Worm (Caenorhabditis elegans) whole organism, L4 larva: Measurements from ENCODE around the gene F26G1.9.

Experiments
- D1046.2 ChIP-seq: fragments of 200-800 bp; sonication (Bioruptor generic); IDR thresholded peaks from 2 replicates; pipeline ENCODE4 v1.3.6; 2022; ENCODE audit warnings: missing genetic modification characterization, missing compliant biosample characterization
- F49E8.2 ChIP-seq: sonication (generic microtip); optimal IDR thresholded peaks from 2 replicates; lab custom pipeline; 2016; ENCODE audit warnings: missing compliant biosample characterization, mild to moderate bottlenecking, missing genetic modification characterization, borderline replicate concordance
- R02D3.7 ChIP-seq: fragments of 150-350 bp; sonication (generic microtip); optimal IDR thresholded peaks from 3 replicates; lab custom pipeline; 2014; ENCODE audit warnings: missing biosample characterization, missing genetic modification characterization
- T20F7.1 ChIP-seq: fragments of 200-800 bp; sonication (Bioruptor generic); optimal IDR thresholded peaks from 2 replicates; lab custom pipeline; 2018; ENCODE audit warnings: mild to moderate bottlenecking, missing genetic modification characterization, missing compliant biosample characterization
- Y105C5A.15 ChIP-seq: fragments of 200-800 bp; sonication (Bioruptor generic); IDR thresholded peaks from 2 replicates; pipeline ENCODE4 v1.3.6; 2022; ENCODE audit warnings: missing genetic modification characterization, missing compliant biosample characterization
- Y48G9A.11 ChIP-seq: fragments of 200-800 bp; sonication (Bioruptor generic); IDR thresholded peaks from 2 replicates; pipeline ENCODE4 v1.3.6; 2022; ENCODE audit warnings: missing genetic modification reagents, missing genetic modification characterization, missing compliant biosample characterization
- Y5F2A.4 ChIP-seq: fragments of 200-800 bp; sonication (Bioruptor generic); optimal IDR thresholded peaks from 2 replicates; lab custom pipeline; 2018; ENCODE audit warnings: mild to moderate bottlenecking, missing genetic modification characterization, missing compliant biosample characterization
- Y75B8A.6 ChIP-seq: fragments of 200-800 bp; sonication (Bioruptor generic); IDR thresholded peaks from 2 replicates; pipeline ENCODE4 v1.3.6; 2022; ENCODE audit warnings: missing genetic modification reagents, missing genetic modification characterization, missing compliant biosample characterization
- ZK337.2 ChIP-seq: fragments of 200-800 bp; sonication (Bioruptor generic); IDR thresholded peaks from 2 replicates; pipeline ENCODE4 v1.3.6; 2022; ENCODE audit warnings: missing genetic modification reagents, missing genetic modification characterization, missing compliant biosample characterization
- aha-1 ChIP-seq: fragments of 150-350 bp; peaks from one replicate; lab custom pipeline; 2014; ENCODE audit warnings: missing biosample characterization, missing genetic modification characterization
- ama-1 ChIP-seq: fragments of 150-350 bp; optimal IDR thresholded peaks from 2 replicates; lab custom pipeline; 2014; ENCODE audit warnings: inconsistent platforms, mixed read lengths
- arid-1 ChIP-seq: fragments of 200-800 bp; sonication (Bioruptor generic); conservative IDR thresholded peaks from 2 replicates; pipeline ENCODE4 v1.3.6; 2022; ENCODE audit warnings: missing genetic modification reagents, missing genetic modification characterization, missing compliant biosample characterization
- dmd-6 ChIP-seq: fragments of 200-800 bp; sonication (Bioruptor generic); IDR thresholded peaks from 2 replicates; pipeline ENCODE4 v1.3.6; 2022; ENCODE audit warnings: missing genetic modification reagents, missing genetic modification characterization, missing compliant biosample characterization
- dve-1 ChIP-seq: sonication (generic microtip); optimal IDR thresholded peaks from 2 replicates; lab custom pipeline; 2017; ENCODE audit warnings: antibody characterized with exemption, mild to moderate bottlenecking, missing genetic modification characterization, missing compliant biosample characterization; ENCODE audit not compliant: insufficient read depth
- egl-43 ChIP-seq: fragments of 200-800 bp; sonication (Bioruptor generic); IDR thresholded peaks from 2 replicates; pipeline ENCODE4 v1.3.6; 2022; ENCODE audit warnings: missing genetic modification reagents, missing genetic modification characterization, missing compliant biosample characterization
- hlh-11 ChIP-seq: fragments of 200-800 bp; sonication (Bioruptor generic); optimal IDR thresholded peaks from 2 replicates; lab custom pipeline; 2018; ENCODE audit warnings: mild to moderate bottlenecking, missing genetic modification characterization, missing compliant biosample characterization
- hlh-30 ChIP-seq: sonication (generic microtip); optimal IDR thresholded peaks from 2 replicates; lab custom pipeline; 2017; ENCODE audit warnings: antibody characterized with exemption, mild to moderate bottlenecking, missing genetic modification characterization, missing compliant biosample characterization; ENCODE audit not compliant: insufficient read depth
- lim-7 ChIP-seq: fragments of 200-800 bp; sonication (Bioruptor generic); IDR thresholded peaks from 2 replicates; pipeline ENCODE4 v1.3.6; 2022; ENCODE audit warnings: missing genetic modification characterization, missing compliant biosample characterization
- lin-1 ChIP-seq: fragments of 200-800 bp; sonication (Bioruptor generic); IDR thresholded peaks from 2 replicates; pipeline ENCODE4 v1.3.6; 2022; ENCODE audit warnings: missing genetic modification reagents, missing genetic modification characterization, missing compliant biosample characterization
- lin-13 ChIP-seq: fragments of 150-350 bp; optimal IDR thresholded peaks from 2 replicates; lab custom pipeline; 2014; ENCODE audit warnings: missing biosample characterization, missing genetic modification reagents, missing genetic modification characterization
- lin-39 ChIP-seq: fragments of 150-350 bp; optimal IDR thresholded peaks from 2 replicates; lab custom pipeline; 2014; ENCODE audit warnings: missing biosample characterization, missing genetic modification reagents, missing genetic modification characterization
- lir-3 ChIP-seq: sonication (generic microtip); optimal IDR thresholded peaks from 2 replicates; lab custom pipeline; 2016; ENCODE audit warnings: mild to moderate bottlenecking, missing genetic modification characterization, missing compliant biosample characterization
- lsy-2 ChIP-seq, 2 experiments: fragments of 150-350 bp in 1 of 2; sonication (generic microtip) in 1 of 2; optimal IDR thresholded peaks; 2 replicates each; lab custom pipeline; 2014 to 2017; ENCODE audit warnings: missing biosample characterization in 2 of 2, missing genetic modification characterization in 2 of 2
- mes-2 ChIP-seq: sonication (generic microtip); optimal IDR thresholded peaks from 2 replicates; lab custom pipeline; 2016; ENCODE audit warnings: missing genotype, mild to moderate bottlenecking, missing genetic modification characterization, missing compliant biosample characterization; ENCODE audit not compliant: poor library complexity, severe bottlenecking
- nhr-10 ChIP-seq: fragments of 150-350 bp; optimal IDR thresholded peaks from 2 replicates; lab custom pipeline; 2014; ENCODE audit warnings: missing biosample characterization, missing genetic modification characterization
- nhr-102 ChIP-seq: sonication (generic microtip); optimal IDR thresholded peaks from 2 replicates; lab custom pipeline; 2016; ENCODE audit warnings: mild to moderate bottlenecking, missing genetic modification characterization, moderate library complexity, missing compliant biosample characterization
- nhr-11 ChIP-seq: fragments of 150-350 bp; optimal IDR thresholded peaks from 2 replicates; lab custom pipeline; 2014; ENCODE audit warnings: missing biosample characterization, missing genetic modification characterization
- nhr-25 ChIP-seq: sonication (generic microtip); optimal IDR thresholded peaks from 2 replicates; lab custom pipeline; 2017; ENCODE audit warnings: missing genetic modification characterization, mild to moderate bottlenecking, missing compliant biosample characterization, antibody characterized with exemption, moderate library complexity, borderline replicate concordance; ENCODE audit not compliant: insufficient read depth
- nhr-41 ChIP-seq: fragments of 200-800 bp; sonication (Bioruptor generic); IDR thresholded peaks from 2 replicates; pipeline ENCODE4 v1.3.6; 2022; ENCODE audit warnings: missing genetic modification reagents, missing genetic modification characterization, missing compliant biosample characterization
- nhr-6 ChIP-seq: fragments of 150-350 bp; optimal IDR thresholded peaks from 2 replicates; lab custom pipeline; 2014; ENCODE audit warnings: missing biosample characterization, missing genetic modification characterization
- nhr-76 ChIP-seq: fragments of 150-350 bp; optimal IDR thresholded peaks from 2 replicates; lab custom pipeline; 2014; ENCODE audit warnings: missing biosample characterization, missing genetic modification characterization
- nhr-77 ChIP-seq: fragments of 150-350 bp; optimal IDR thresholded peaks from 2 replicates; lab custom pipeline; 2014; ENCODE audit warnings: missing biosample characterization, missing genetic modification characterization
- php-3 ChIP-seq: fragments of 200-800 bp; sonication (Bioruptor generic); IDR thresholded peaks from 2 replicates; pipeline ENCODE4 v1.3.6; 2022; ENCODE audit warnings: missing genetic modification reagents, missing genetic modification characterization, missing compliant biosample characterization
- rbr-2 ChIP-seq: sonication (generic microtip); optimal IDR thresholded peaks from 2 replicates; lab custom pipeline; 2016; ENCODE audit warnings: missing genotype, missing genetic modification characterization, missing compliant biosample characterization
- set-16 ChIP-seq: fragments of 200-800 bp; sonication (Bioruptor generic); IDR thresholded peaks from 2 replicates; pipeline ENCODE4 v1.3.6; 2022; ENCODE audit warnings: missing genetic modification reagents, missing genetic modification characterization, missing compliant biosample characterization
- snpc-4 ChIP-seq: fragments of 150-350 bp; optimal IDR thresholded peaks from 2 replicates; lab custom pipeline; 2014; ENCODE audit warnings: missing biosample characterization, missing genetic modification characterization
- spr-1 ChIP-seq: sonication (generic microtip); optimal IDR thresholded peaks from 2 replicates; lab custom pipeline; 2016; ENCODE audit warnings: mild to moderate bottlenecking, missing genetic modification characterization, missing compliant biosample characterization
- spr-3 ChIP-seq: fragments of 200-800 bp; sonication (Bioruptor generic); optimal IDR thresholded peaks from 2 replicates; lab custom pipeline; 2018; ENCODE audit warnings: mild to moderate bottlenecking, missing genetic modification characterization, missing compliant biosample characterization
- tag-97 ChIP-seq: fragments of 200-800 bp; sonication (Bioruptor generic); IDR thresholded peaks from 2 replicates; pipeline ENCODE4 v1.3.6; 2022; ENCODE audit warnings: missing genetic modification characterization, missing compliant biosample characterization
- unc-62 ChIP-seq, 3 experiments: fragments of 150-350 bp in 1 of 3; sonication (generic microtip); optimal IDR thresholded peaks in 2 of 3; peaks in 1 of 3; 1 replicate in 1 of 3; 2 replicates in 2 of 3; lab custom pipeline; 2014 to 2017; ENCODE audit warnings: missing biosample characterization in 3 of 3, missing genetic modification characterization in 3 of 3, missing genetic modification reagents in 3 of 3, missing genotype in 1 of 3
- vab-7 ChIP-seq: fragments of 200-800 bp; sonication (Bioruptor generic); IDR thresholded peaks from 2 replicates; pipeline ENCODE4 v1.3.6; 2022; ENCODE audit warnings: missing genetic modification reagents, missing genetic modification characterization, missing compliant biosample characterization
- zip-2 ChIP-seq: fragments of 150-350 bp; optimal IDR thresholded peaks from 2 replicates; lab custom pipeline; 2014; ENCODE audit warnings: missing biosample characterization, missing genetic modification characterization
- ztf-11 ChIP-seq: fragments of 150-350 bp; optimal IDR thresholded peaks from 2 replicates; lab custom pipeline; 2014; ENCODE audit warnings: missing biosample characterization, missing genetic modification characterization

The F26G1.9 gene

DNA sequence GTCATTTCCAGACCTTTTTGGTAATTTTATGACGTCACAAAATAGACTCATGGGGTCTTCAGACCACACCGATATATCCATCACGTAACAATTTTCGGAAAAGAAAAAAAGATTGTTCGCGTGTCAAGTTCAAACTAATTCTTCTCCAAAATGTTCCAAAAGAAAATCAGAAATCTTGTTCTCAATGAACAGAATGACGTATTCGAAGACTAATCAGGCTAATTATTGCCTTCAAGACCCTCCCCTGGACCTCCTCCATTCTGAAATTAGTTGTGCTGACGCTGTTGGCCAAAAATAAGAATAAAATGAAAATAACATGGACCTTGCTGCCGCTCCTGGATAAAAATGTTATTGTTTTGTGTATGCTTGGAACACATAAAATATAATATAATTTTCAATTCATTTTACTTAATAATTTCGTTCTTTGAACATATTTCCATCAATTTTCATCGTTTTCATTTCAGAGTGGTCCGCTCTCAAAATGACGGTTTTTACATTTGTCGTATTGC lies 16.1 kb upstream of the F26G1.9 start, which contains the start of gene F26G1.15:
Gene F26G1.15 (plus strand): TSS at position 459 of the 509 bp plus-strand sequence.
- no peak for TF ChIP-seq Y48G9A.11
- TF ChIP-seq aha-1 (tag; lab: Kevin White, UChicago), result peak; percentile 35
- TF ChIP-seq unc-62 (GFP tag; optimal IDR thresholded peaks at IDR 0.05 in 1 of 2; lab: Kevin White, UChicago), result peak in 1 of 2 experiments; percentile 94
- TF ChIP-seq unc-62 (tag; optimal IDR thresholded peaks at IDR 0.05; lab: Kevin White, UChicago), result no peak
- no peak for TF ChIP-seq lin-1 (GFP tag; lab: Robert Waterston, UW)
- no peak for TF ChIP-seq ama-1 (lab: Kevin White, UChicago)
- no peak for TF ChIP-seq dve-1 (tag; lab: Kevin White, UChicago)
- no peak for TF ChIP-seq tag-97
- TF ChIP-seq Y75B8A.6 (GFP tag; lab: Robert Waterston, UW), result no peak
- no peak for TF ChIP-seq spr-1 (tag; lab: Kevin White, UChicago)
- TF ChIP-seq set-16, result no peak
- no peak for TF ChIP-seq nhr-77 (tag; lab: Kevin White, UChicago)

- TF ChIP-seq dve-1 (tag; lab: Kevin White, UChicago), result no peak
- no peak for TF ChIP-seq spr-3 (GFP tag; lab: Kevin White, UChicago)
- TF ChIP-seq F49E8.2 (tag; lab: Kevin White, UChicago), result no peak
- no peak for TF ChIP-seq rbr-2 (tag; lab: Kevin White, UChicago)
- TF ChIP-seq php-3 (GFP tag; lab: Robert Waterston, UW), result no peak
- no peak for TF ChIP-seq egl-43 (GFP tag; lab: Robert Waterston, UW)
- no peak for TF ChIP-seq nhr-76 (tag; lab: Kevin White, UChicago)
- TF ChIP-seq mes-2 (tag; lab: Kevin White, UChicago), result no peak
- no peak for TF ChIP-seq zip-2 (tag; lab: Kevin White, UChicago)
- no peak for TF ChIP-seq nhr-10 (tag; lab: Kevin White, UChicago)
- no peak for TF ChIP-seq ztf-11 (tag; lab: Kevin White, UChicago)
- no peak for TF ChIP-seq nhr-11
These were observed 12.4 kb upstream of the F26G1.9 start, which contains the start of gene msp-3 for ce11 chrII:4786181-4786580. Gene msp-3, minus strand, starts transcription at chrII:4786281.

DNA sequence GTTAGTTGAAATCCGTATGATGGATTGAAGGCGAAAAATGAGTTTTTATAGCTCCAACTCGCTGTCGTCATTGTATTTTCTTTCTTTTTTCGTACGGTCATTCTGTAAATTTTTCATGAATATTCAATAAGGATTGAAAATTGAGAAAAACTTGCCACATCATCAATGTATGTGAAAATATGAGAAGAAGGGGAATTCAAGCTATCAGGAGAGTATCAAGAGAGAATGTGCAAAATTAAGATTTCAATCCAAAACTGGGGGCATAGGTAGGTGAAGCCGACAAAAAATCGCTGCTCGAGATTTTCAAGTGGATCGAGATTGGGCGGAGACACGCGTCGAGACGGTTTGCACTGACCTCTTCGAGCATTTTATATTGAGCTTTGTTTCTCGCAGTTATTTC lies 10.6 kb upstream of the F26G1.9 start, which contains the start of gene nep-12:
Gene nep-12 (minus strand): TSS at position 101 of the 400 bp plus-strand sequence.
- TF ChIP-seq nhr-6 (tag; lab: Kevin White, UChicago), result no peak
- TF ChIP-seq lin-13, result no peak
- no peak for TF ChIP-seq R02D3.7 (tag; lab: Kevin White, UChicago)
- no peak for TF ChIP-seq unc-62 (GFP tag; optimal IDR thresholded peaks at IDR 0.05 in 1 of 2; lab: Kevin White, UChicago)
- no peak for TF ChIP-seq unc-62 (tag; optimal IDR thresholded peaks at IDR 0.05; lab: Kevin White, UChicago)
- no peak for TF ChIP-seq arid-1
- TF ChIP-seq snpc-4 (tag; lab: Kevin White, UChicago), result no peak
- TF ChIP-seq Y105C5A.15, result no peak
- no peak for TF ChIP-seq T20F7.1 (GFP tag; lab: Kevin White, UChicago)
- no peak for TF ChIP-seq dmd-6 (GFP tag; lab: Robert Waterston, UW)
- no peak for TF ChIP-seq lin-1 (GFP tag; lab: Robert Waterston, UW)
- no peak for TF ChIP-seq hlh-11
- no peak for TF ChIP-seq rbr-2 (tag; lab: Kevin White, UChicago)
- TF ChIP-seq nhr-25 (tag; lab: Kevin White, UChicago), result no peak

DNA sequence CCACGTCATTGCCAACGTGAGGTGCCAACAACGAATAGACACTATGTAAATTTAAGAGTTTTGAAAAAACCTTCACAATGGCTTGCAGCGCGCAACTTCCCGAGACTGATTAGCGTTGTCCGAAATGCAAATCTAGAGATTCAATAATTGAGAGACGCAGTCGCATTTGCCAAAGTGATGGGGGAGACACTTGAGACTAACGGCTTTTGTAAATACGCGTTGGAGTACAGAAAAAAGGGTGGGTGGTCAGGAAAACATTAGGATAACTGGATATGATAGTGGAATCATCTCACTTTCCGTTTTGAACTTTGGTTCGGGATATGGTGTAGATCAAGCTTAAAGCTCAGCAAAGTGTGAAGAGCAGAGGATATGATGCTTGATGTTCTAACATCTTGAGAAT lies 6.0 kb upstream of the F26G1.9 start:
- TF ChIP-seq lir-3 (tag; lab: Kevin White, UChicago) (no peak), lsy-2 (tag; optimal IDR thresholded peaks at IDR 0.05; lab: Kevin White, UChicago) (no peak), lin-1 (GFP tag; lab: Robert Waterston, UW) (no peak), Y5F2A.4 (no peak), snpc-4 (tag; lab: Kevin White, UChicago) (no peak), hlh-30 (no peak), nhr-11 (no peak), ZK337.2 (GFP tag; lab: Robert Waterston, UW) (no peak), lim-7 (GFP tag; lab: Robert Waterston, UW) (no peak), Y75B8A.6 (GFP tag; lab: Robert Waterston, UW) (no peak), tag-97 (no peak), vab-7 (GFP tag; lab: Robert Waterston, UW) (no peak), lin-39 (tag; lab: Kevin White, UChicago) (no peak), arid-1 (no peak), nhr-102 (tag; lab: Kevin White, UChicago) (no peak), nhr-41 (GFP tag; lab: Robert Waterston, UW) (no peak), D1046.2 (GFP tag; lab: Robert Waterston, UW) (no peak), R02D3.7 (tag; lab: Kevin White, UChicago) (no peak)
